Worm (Caenorhabditis elegans): Measurements from ENCODE around the gene F55C9.11.

DNA sequence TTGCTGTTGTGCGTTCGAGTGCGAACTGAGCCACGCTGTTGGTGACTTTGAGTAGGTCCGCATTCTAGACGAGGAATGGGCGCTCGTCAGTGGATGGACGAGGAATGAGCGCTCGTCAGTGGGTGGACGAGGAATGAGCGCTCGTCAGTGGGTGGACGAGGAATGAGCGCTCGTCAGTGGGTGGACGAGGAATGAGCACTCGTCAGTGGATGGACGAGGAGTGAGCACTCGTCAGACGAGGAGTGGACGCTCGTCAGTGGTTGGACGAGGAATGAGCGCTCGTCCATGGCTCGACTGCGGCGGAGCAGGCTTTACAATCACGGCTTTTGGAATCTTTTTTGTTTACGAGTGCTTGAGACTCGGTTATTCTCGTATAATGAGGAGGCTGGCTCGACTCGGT lies 31.0 kb downstream of the F55C9.11 start:
- TF ChIP-seq him-1 (tag; optimal IDR thresholded peaks at IDR 0.05): no peak
- TF ChIP-seq dao-5 (tag; optimal IDR thresholded peaks at IDR 0.05): no peak
- TF ChIP-seq W03F9.2 (tag; optimal IDR thresholded peaks at IDR 0.05): no peak
